Fruit fly (Drosophila melanogaster): ENCODE results near the gene stumps.

Gene stumps

dm6 chr3R:14568501-14569137 lies 8.4 kb upstream of the stumps start, which contains the start of gene CG8066 (continued):
- TF ChIP-seq CG10669 (GFP tag; optimal IDR thresholded peaks at IDR 0.05) = no peak
- no peak for TF ChIP-seq Smox (GFP tag; optimal IDR thresholded peaks at IDR 0.05)
- peak; percentile 12 for TF ChIP-seq Sox102F (GFP tag; optimal IDR thresholded peaks at IDR 0.05)
- no peak for TF ChIP-seq Ets96B (tag; optimal IDR thresholded peaks at IDR 0.05)
- TF ChIP-seq CG6854 (GFP tag; optimal IDR thresholded peaks at IDR 0.05) = no peak
- TF ChIP-seq Hr4 (GFP tag; optimal IDR thresholded peaks at IDR 0.05) = peak; percentile 20
- no peak for TF ChIP-seq topi (GFP tag; optimal IDR thresholded peaks at IDR 0.05)
- peak; percentile 21 for TF ChIP-seq CG32006 (GFP tag; optimal IDR thresholded peaks at IDR 0.05)
- TF ChIP-seq eg (GFP tag; IDR thresholded peaks at IDR 0.05) = no peak
- TF ChIP-seq CG9139 (GFP tag; optimal IDR thresholded peaks at IDR 0.05) = no peak
- TF ChIP-seq net (GFP tag; optimal IDR thresholded peaks at IDR 0.05) = peak; percentile 11
- TF ChIP-seq Lpt (GFP tag; optimal IDR thresholded peaks at IDR 0.05) = no peak
- TF ChIP-seq salr (GFP tag; optimal IDR thresholded peaks at IDR 0.05) = no peak
- no peak for TF ChIP-seq CG11902 (GFP tag; optimal IDR thresholded peaks at IDR 0.05)
- TF ChIP-seq CG3032 (tag; optimal IDR thresholded peaks at IDR 0.05) = no peak
- TF ChIP-seq CG8119 (GFP tag; IDR thresholded peaks at IDR 0.05) = peak; percentile 48; the same call in 2 of the 3 replicates
- TF ChIP-seq Blimp-1 (GFP tag; optimal IDR thresholded peaks at IDR 0.05) = no peak
- no peak for TF ChIP-seq CG11294 (GFP tag; IDR thresholded peaks at IDR 0.05)
- TF ChIP-seq CG31627 (GFP tag; optimal IDR thresholded peaks at IDR 0.05) = no peak
- TF ChIP-seq CG34406 (GFP tag; optimal IDR thresholded peaks at IDR 0.05) = peak; percentile 9
- no peak for TF ChIP-seq Sox14 (GFP tag; optimal IDR thresholded peaks at IDR 0.05)
- TF ChIP-seq fkh (GFP tag; optimal IDR thresholded peaks at IDR 0.05) = peak; percentile 93
- peak; percentile 39; the same call in 1 of the 2 replicates for TF ChIP-seq CG15336 (GFP tag; IDR thresholded peaks at IDR 0.05)
- no peak for TF ChIP-seq CG8632 (GFP tag; optimal IDR thresholded peaks at IDR 0.05)
- TF ChIP-seq acj6 (GFP tag; optimal IDR thresholded peaks at IDR 0.05) = peak; percentile 1
- TF ChIP-seq CG1621 (tag; optimal IDR thresholded peaks at IDR 0.05) = no peak
- TF ChIP-seq Sox15 (GFP tag; optimal IDR thresholded peaks at IDR 0.05) = no peak
- no peak for TF ChIP-seq Gug (GFP tag; IDR thresholded peaks at IDR 0.05)
- peak; percentile 71 for TF ChIP-seq Eip78C (GFP tag)
- no peak for TF ChIP-seq CG8319 (GFP tag; optimal IDR thresholded peaks at IDR 0.05)
- peak; percentile 9 for TF ChIP-seq CG3919 (GFP tag; optimal IDR thresholded peaks at IDR 0.05)
- no peak for TF ChIP-seq Hr39 (GFP tag; optimal IDR thresholded peaks at IDR 0.05)
- no peak for TF ChIP-seq CG6792 (GFP tag; optimal IDR thresholded peaks at IDR 0.05)
- TF ChIP-seq Ets21C (GFP tag; optimal IDR thresholded peaks at IDR 0.05) = no peak
- no peak for TF ChIP-seq OdsH (GFP tag; optimal IDR thresholded peaks at IDR 0.05)
- TF ChIP-seq dac (GFP tag; optimal IDR thresholded peaks at IDR 0.05) = no peak
- no peak for TF ChIP-seq CG11762 (GFP tag; optimal IDR thresholded peaks at IDR 0.05; ENCODE audit: insufficient read depth)
- TF ChIP-seq ss (GFP tag; optimal IDR thresholded peaks at IDR 0.05) = peak in 1 of 2 experiments; percentile 7
- TF ChIP-seq CG4318 (GFP tag; optimal IDR thresholded peaks at IDR 0.05) = no peak

dm6 chr3R:14569411-14570107 lies 7.5 kb upstream of the stumps start, which contains the start of gene Cys:
Cys (minus strand) TSS chr3R:14569644.
- TF ChIP-seq Hr4 (GFP tag; optimal IDR thresholded peaks at IDR 0.05) = peak; percentile 6
- TF ChIP-seq Eip78C (GFP tag) = peak; percentile 70
- TF ChIP-seq topi (GFP tag; optimal IDR thresholded peaks at IDR 0.05) = no peak
- no peak for TF ChIP-seq cyc (GFP tag; optimal IDR thresholded peaks at IDR 0.05)
- TF ChIP-seq svp (GFP tag) = peak; percentile 22
- peak; percentile 52 for TF ChIP-seq CG32006 (GFP tag; optimal IDR thresholded peaks at IDR 0.05)

Data from whole organism, prepupa.